Fruit fly (Drosophila melanogaster) whole organism: ENCODE measurements around the gene Toll-9.

Source experiments
- CG8478 ChIP-seq: fragments of >200 bp; optimal IDR thresholded peaks from 2 replicates; lab custom pipeline; 2018; ENCODE audit warnings: inconsistent platforms
- Dll ChIP-seq: fragments of >200 bp; optimal IDR thresholded peaks from 2 replicates; lab custom pipeline; 2017
- EcR ChIP-seq, 2 experiments: fragments of >200 bp; optimal IDR thresholded peaks; 2 replicates each; lab custom pipeline; 2017; ENCODE audit warnings: missing biosample characterization in 2 of 2, missing genetic modification characterization in 2 of 2, missing genetic modification reagents in 2 of 2
- pan ChIP-seq: fragments of >200 bp; optimal IDR thresholded peaks from 2 replicates; lab custom pipeline; 2017
- psq ChIP-seq: fragments of >200 bp; optimal IDR thresholded peaks from 2 replicates; lab custom pipeline; 2017
- usp ChIP-seq: fragments of >200 bp; optimal IDR thresholded peaks from 2 replicates; lab custom pipeline; 2017; ENCODE audit warnings: missing biosample characterization, missing genetic modification characterization, mixed read lengths

Gene Toll-9

DNA sequence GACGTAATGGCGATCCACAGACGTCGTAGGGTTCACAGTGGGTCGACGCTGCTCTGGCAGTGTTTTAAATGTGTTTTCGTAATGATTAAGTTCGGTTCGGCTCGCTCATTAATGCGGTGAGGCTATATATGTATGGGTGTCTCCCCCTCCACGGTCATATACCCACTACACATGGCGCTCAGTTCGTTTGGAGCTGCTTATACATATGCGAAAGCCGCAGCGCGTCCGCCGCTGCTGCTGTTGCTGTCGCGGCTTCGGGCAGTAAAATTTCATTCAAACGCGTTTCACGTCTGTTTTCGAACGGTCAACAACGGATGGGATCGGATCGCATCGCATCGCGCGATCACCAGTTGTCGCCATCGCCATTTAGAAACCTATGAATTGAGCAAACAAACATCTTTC lies 19.4 kb upstream of the Toll-9 start:
- TF ChIP-seq EcR (GFP tag; optimal IDR thresholded peaks at IDR 0.05; lab: Kevin White, UChicago): no peak
- no peak for TF ChIP-seq Dll (lab: Kevin White, UChicago)
- no peak for TF ChIP-seq psq
- TF ChIP-seq pan (lab: Kevin White, UChicago): no peak
- TF ChIP-seq CG8478 (lab: Kevin White, UChicago): no peak
- TF ChIP-seq usp (GFP tag; lab: Kevin White, UChicago): no peak

DNA sequence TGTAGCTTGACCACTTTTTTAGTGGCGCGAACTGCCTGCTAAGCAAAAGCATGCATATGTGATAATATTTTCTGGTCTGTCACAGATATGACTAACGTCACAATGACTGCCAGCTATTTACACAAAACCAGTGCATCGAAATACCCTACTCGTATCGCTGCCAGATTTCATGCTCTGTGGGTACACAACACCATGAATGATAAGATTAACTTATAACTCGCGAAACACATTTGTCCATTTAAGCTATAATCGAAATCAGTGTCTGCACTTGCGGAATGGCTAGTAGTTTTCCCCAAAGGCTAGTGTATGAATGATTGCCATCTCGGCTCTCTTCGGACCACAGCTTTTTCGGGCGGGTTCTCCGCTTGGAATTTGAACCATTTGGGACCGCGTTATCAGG lies 18.9 kb upstream of the Toll-9 start:
- TF ChIP-seq psq (no peak), Dll (lab: Kevin White, UChicago) (no peak), EcR (GFP tag; optimal IDR thresholded peaks at IDR 0.05; lab: Kevin White, UChicago) (no peak), pan (lab: Kevin White, UChicago) (no peak), usp (GFP tag; lab: Kevin White, UChicago) (no peak), CG8478 (lab: Kevin White, UChicago) (no peak)

DNA sequence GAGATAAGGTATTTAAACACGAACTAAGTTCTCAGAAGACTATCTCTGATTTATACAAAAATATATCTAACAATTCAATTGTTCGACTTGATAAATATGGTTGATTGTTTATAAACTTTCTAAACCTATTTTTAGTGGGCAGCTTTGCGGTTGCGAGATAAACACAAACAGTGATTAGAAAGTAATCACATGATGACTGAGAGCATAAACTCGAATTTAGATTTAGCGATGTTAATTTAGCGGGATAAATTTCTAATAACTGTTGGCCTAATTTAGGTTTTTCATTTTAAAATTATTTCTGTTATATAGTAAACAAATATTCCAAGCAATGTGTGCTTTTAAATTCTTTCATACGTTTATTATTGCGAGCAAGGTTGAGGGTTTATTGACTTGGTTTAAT lies 18.5 kb upstream of the Toll-9 start:
- no peak for TF ChIP-seq pan (lab: Kevin White, UChicago)
- no peak for TF ChIP-seq psq
- TF ChIP-seq usp (GFP tag; lab: Kevin White, UChicago): no peak
- no peak for TF ChIP-seq Dll (lab: Kevin White, UChicago)
- no peak for TF ChIP-seq CG8478 (lab: Kevin White, UChicago)
- no peak for TF ChIP-seq EcR (GFP tag; optimal IDR thresholded peaks at IDR 0.05; lab: Kevin White, UChicago)

DNA sequence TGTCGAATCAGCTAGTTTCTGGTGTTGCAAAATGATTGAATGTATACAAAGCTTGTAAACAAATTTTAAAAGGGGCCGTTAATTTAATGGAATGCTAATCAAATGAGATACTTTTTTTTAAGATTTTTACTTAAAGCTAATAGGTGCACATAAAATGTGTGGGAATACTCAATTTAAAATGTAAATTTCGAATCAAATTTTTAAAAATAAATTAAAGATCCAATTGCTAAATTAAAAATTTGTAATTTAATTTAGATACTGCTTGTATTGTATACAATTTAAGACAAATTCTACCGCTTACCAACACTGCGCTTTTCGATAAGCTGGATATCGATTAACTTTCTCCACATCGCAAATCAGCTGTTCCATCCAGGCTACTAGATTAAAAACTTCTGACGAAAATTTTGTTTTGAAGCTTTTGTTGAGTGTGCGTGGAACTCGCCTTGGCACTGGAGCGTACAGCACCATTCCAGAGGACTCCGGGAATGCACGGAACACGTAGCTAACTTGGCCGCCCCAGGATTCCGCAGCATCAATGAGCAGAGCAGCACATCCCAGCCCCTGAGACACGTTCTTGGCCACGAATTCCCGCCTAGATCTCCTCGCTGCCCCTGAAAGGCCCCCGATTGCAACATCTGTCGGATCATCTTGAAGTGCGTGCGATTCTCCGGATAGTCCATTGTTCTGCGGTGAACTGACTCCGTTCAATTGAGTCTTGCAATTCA lies 17.7 kb upstream of the Toll-9 start, which contains the start of the genes CG5498 and fbl:
Gene CG5498 (minus strand): TSS at position 24 of the 725 bp plus-strand sequence.
Gene fbl (plus strand): TSS at position 344 of the 725 bp plus-strand sequence.
- no peak for TF ChIP-seq CG8478 (lab: Kevin White, UChicago)
- no peak for TF ChIP-seq EcR (GFP tag; optimal IDR thresholded peaks at IDR 0.05; lab: Kevin White, UChicago)
- no peak for TF ChIP-seq psq
- TF ChIP-seq pan (lab: Kevin White, UChicago): no peak
- no peak for TF ChIP-seq usp (GFP tag; lab: Kevin White, UChicago)
- TF ChIP-seq Dll (lab: Kevin White, UChicago): no peak

DNA sequence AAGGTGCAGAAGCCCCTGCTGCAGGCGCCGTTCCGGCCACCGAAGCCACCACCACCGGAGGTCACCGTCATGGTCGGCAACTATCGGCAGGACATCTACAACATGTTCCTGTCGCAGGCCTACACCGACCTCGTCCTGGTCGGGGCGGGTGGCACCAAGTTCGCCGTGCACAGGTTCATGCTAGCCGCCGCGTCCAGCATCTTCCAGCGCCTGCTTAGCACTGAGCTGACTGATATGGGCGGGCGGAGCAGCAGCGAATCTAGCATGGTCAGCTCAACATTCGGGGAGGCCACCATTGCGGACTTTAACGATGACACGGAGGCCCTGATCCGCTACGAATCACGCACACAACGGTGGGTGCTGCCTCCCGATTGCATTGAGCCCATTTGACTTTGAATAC lies 13.0 kb upstream of the Toll-9 start:
- TF ChIP-seq psq (no peak), CG8478 (lab: Kevin White, UChicago) (no peak), EcR (GFP tag; optimal IDR thresholded peaks at IDR 0.05; lab: Kevin White, UChicago) (no peak), usp (GFP tag; lab: Kevin White, UChicago) (no peak), pan (lab: Kevin White, UChicago) (no peak), Dll (lab: Kevin White, UChicago) (no peak)

DNA sequence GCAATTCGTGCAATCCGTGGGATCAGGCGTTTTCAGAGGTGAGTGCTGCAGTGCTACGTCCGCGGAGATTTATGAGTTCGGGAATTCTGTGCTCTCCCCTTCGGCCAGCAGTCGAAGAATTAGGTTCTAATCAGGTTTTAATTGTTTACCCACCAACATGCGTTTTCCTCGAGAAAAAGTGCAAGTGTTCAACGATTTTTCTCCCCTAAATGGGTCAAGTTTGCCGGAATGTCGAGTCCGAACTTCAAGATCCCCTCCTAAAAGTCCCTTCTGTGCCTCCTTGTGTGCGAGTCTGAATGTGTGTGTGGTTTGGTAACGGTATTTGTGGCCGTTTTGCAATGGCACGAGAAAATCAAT lies 10.0 kb upstream of the Toll-9 start:
- no peak for TF ChIP-seq pan (lab: Kevin White, UChicago)
- no peak for TF ChIP-seq CG8478 (lab: Kevin White, UChicago)
- no peak for TF ChIP-seq EcR (GFP tag; optimal IDR thresholded peaks at IDR 0.05; lab: Kevin White, UChicago)
- TF ChIP-seq Dll (lab: Kevin White, UChicago): no peak
- TF ChIP-seq usp (GFP tag; lab: Kevin White, UChicago): no peak
- TF ChIP-seq psq: no peak

DNA sequence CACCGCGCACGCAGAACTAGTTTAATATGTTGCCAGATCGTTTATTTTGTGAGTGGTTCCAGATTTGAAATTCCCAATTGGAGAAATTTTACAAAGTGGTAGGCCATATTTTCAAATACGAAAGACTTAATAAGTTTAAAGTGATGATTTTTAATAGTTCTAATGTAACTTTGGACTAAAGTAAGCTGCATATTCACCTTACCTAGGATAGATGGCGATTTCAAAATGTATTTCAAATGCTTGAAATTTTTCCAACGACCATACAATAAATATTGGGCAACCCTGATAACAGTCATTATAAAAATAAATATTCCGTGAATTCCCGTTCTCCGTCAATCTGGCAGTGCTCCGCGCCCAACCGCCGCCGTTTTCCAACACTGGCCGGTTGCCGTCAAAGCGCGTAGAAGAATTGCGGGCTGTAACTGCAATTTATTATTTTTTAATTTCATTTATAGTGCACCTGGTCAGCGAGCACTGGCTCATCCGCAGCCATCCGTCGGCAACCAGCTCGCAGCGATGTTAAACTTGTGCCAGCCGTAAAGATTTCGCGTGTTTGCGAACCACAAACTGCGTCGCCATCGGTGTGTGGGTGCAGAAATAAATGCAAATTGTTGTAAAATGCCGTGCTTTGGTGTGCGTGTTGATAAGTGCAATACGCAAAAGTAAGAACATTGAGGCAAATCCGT lies 9.5 kb upstream of the Toll-9 start, which contains the start of the genes Ide and RhoBTB:
Gene Ide (minus strand): TSS at position 19 of the 686 bp plus-strand sequence.
Gene RhoBTB (plus strand): TSS at position 365 of the 686 bp plus-strand sequence.
- no peak for TF ChIP-seq EcR (GFP tag; optimal IDR thresholded peaks at IDR 0.05; lab: Kevin White, UChicago)
- no peak for TF ChIP-seq psq
- no peak for TF ChIP-seq usp (GFP tag; lab: Kevin White, UChicago)
- no peak for TF ChIP-seq pan (lab: Kevin White, UChicago)
- TF ChIP-seq Dll (lab: Kevin White, UChicago): no peak
- TF ChIP-seq CG8478 (lab: Kevin White, UChicago): no peak

DNA sequence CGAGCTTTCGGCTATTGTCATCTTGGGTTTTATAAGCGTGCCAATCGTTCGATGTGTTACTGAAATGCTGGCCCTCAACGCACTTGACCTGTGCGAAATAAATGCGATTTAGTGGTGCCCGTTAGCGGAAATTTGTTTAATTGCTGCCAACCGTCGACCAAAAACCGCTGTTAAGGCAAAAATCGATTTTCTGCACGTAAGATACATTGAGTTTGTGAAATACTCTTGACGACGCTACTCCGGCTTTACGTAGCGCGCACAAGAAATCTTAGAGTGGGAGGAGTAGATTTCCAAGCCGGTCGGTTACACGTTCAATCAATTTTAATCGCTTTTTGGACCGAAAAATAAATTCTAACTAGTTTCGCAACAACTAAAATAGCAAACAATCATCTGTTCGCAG lies 8.9 kb upstream of the Toll-9 start:
- TF ChIP-seq EcR (GFP tag; optimal IDR thresholded peaks at IDR 0.05; lab: Kevin White, UChicago): no peak
- TF ChIP-seq psq: no peak
- no peak for TF ChIP-seq Dll (lab: Kevin White, UChicago)
- no peak for TF ChIP-seq usp (GFP tag; lab: Kevin White, UChicago)
- no peak for TF ChIP-seq CG8478 (lab: Kevin White, UChicago)
- TF ChIP-seq pan (lab: Kevin White, UChicago): no peak

DNA sequence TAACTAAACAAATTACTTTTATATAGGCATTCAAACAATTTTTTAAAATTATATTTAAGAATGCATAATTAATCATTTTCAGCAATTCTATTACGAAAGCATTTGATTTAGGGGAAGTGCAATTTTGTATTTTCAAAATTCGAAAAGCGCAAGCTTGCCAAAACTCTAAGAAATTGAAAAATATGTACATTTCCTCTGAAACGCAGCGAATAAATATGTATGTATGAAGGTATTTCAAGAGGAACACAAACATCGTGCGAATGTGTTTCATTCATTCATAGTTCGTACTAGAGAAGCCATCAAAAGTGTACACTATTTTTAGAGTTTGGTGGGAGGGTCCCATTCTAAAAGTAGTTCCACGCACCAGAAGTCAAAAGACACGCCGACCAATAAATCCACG lies 3.5 kb upstream of the Toll-9 start, which contains the start of gene CG13247:
Gene CG13247 (plus strand): TSS at position 301 of the 400 bp plus-strand sequence.
- TF ChIP-seq CG8478 (lab: Kevin White, UChicago) (no peak), Dll (lab: Kevin White, UChicago) (no peak), psq (no peak), pan (lab: Kevin White, UChicago) (no peak), usp (GFP tag; lab: Kevin White, UChicago) (no peak), EcR (GFP tag; optimal IDR thresholded peaks at IDR 0.05; lab: Kevin White, UChicago) (no peak)

DNA sequence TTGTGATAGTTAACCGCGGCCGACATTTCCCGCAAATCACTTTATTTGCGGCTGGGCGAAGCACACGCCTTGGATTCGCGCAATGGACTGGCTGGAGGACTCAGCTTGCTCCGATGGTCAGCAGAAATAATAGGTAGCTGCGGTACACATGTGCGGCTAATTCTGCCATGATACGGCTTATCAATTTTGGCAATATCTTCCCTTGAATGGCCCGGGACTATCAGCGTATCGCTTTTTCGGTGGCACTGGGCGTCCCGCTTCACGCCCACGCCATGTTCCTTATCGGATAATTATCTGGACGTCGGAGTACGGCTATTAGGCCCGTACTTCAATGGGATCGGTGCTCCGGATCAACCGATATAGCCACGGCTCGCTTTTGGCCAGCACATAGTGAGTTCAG lies 450 bp downstream of the Toll-9 start:
- no peak for TF ChIP-seq CG8478 (lab: Kevin White, UChicago)
- TF ChIP-seq usp (GFP tag; lab: Kevin White, UChicago): no peak
- no peak for TF ChIP-seq EcR (GFP tag; optimal IDR thresholded peaks at IDR 0.05; lab: Kevin White, UChicago)
- no peak for TF ChIP-seq Dll (lab: Kevin White, UChicago)
- TF ChIP-seq pan (lab: Kevin White, UChicago): no peak
- TF ChIP-seq psq: no peak

DNA sequence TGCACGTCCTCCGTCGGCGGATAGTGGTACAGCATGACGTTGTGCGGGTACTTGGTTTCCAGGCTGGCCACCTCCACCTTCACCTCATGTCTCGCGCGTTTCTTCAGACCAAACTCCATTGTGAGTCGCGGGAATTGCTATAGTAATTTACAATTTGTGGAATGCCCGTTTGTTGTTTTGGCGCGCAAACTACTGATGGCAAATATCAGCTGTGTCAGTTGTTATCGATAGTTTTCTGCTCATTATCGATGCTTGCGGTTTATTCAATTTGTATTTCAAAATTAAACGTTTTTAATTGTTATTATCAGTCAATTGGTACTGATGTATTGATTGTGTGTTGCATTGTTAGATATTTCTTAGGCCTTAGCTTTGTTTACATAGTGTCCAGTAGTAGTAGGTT lies 5.1 kb downstream of the Toll-9 start, which contains the start of gene Prim2:
Gene Prim2 (minus strand): TSS at position 197 of the 400 bp plus-strand sequence.
- TF ChIP-seq EcR (GFP tag; optimal IDR thresholded peaks at IDR 0.05; lab: Kevin White, UChicago) (no peak), psq (no peak), pan (lab: Kevin White, UChicago) (no peak), usp (GFP tag; lab: Kevin White, UChicago) (no peak), CG8478 (lab: Kevin White, UChicago) (no peak), Dll (lab: Kevin White, UChicago) (no peak)
